Worm (Caenorhabditis elegans): ENCODE data around the gene srh-174.

Gene srh-174

ce11 chrV:17173738-17174137, 4.8 kb upstream of the srh-174 start, which contains the start of gene srbc-25:
srbc-25 (plus strand) TSS chrV:17174038.
- no peak for TF ChIP-seq hlh-6 (tag; optimal IDR thresholded peaks at IDR 0.05)
- no peak for TF ChIP-seq C38D4.7 (GFP tag; optimal IDR thresholded peaks at IDR 0.05)
- no peak for TF ChIP-seq ceh-31 (tag; optimal IDR thresholded peaks at IDR 0.05)
- no peak for TF ChIP-seq ref-2 (tag; optimal IDR thresholded peaks at IDR 0.05)
- TF ChIP-seq nhr-11 (tag; optimal IDR thresholded peaks at IDR 0.05), result no peak
- TF ChIP-seq ets-4 (tag; optimal IDR thresholded peaks at IDR 0.05), result no peak
- TF ChIP-seq ceh-2 (tag; optimal IDR thresholded peaks at IDR 0.05), result no peak
- TF ChIP-seq sox-2 (GFP tag; IDR thresholded peaks at IDR 0.05), result no peak
- no peak for TF ChIP-seq ceh-48 (tag; optimal IDR thresholded peaks at IDR 0.05)
- no peak for TF ChIP-seq gmeb-2 (tag; optimal IDR thresholded peaks at IDR 0.05)
- no peak for TF ChIP-seq K02D7.2 (tag; optimal IDR thresholded peaks at IDR 0.05)
- TF ChIP-seq pat-9 (tag; optimal IDR thresholded peaks at IDR 0.05), result no peak
- TF ChIP-seq dve-1 (tag; optimal IDR thresholded peaks at IDR 0.05), result no peak
- no peak for TF ChIP-seq sdc-2 (tag; optimal IDR thresholded peaks at IDR 0.05)

- TF ChIP-seq ceh-6 (GFP tag; optimal IDR thresholded peaks at IDR 0.05), result no peak
- TF ChIP-seq ceh-19 (GFP tag; optimal IDR thresholded peaks at IDR 0.05), result no peak
- TF ChIP-seq dve-1 (tag; optimal IDR thresholded peaks at IDR 0.05), result no peak
- TF ChIP-seq fkh-10 (GFP tag; optimal IDR thresholded peaks at IDR 0.05), result no peak
- no peak for TF ChIP-seq hlh-8 (tag; optimal IDR thresholded peaks at IDR 0.05)
- no peak for TF ChIP-seq hlh-6 (tag; optimal IDR thresholded peaks at IDR 0.05)
- TF ChIP-seq dmd-4 (tag; optimal IDR thresholded peaks at IDR 0.05; ENCODE audit: borderline replicate concordance), result no peak
These were observed 590 bp upstream of the srh-174 start, which contains the start of gene srsx-1 for ce11 chrV:17177967-17178366. srsx-1 (minus strand) TSS chrV:17178067.

- TF ChIP-seq F13H6.1 (tag; optimal IDR thresholded peaks at IDR 0.05) (no peak), nhr-232 (tag; optimal IDR thresholded peaks at IDR 0.05) (no peak), pax-1 (tag; optimal IDR thresholded peaks at IDR 0.05) (no peak), hlh-8 (tag; optimal IDR thresholded peaks at IDR 0.05) (no peak), unc-3 (GFP tag; conservative IDR thresholded peaks at IDR 0.05) (no peak), unc-3 (tag; optimal IDR thresholded peaks at IDR 0.05) (no peak), fkh-6 (tag; optimal IDR thresholded peaks at IDR 0.05) (no peak), pha-4 (tag; optimal IDR thresholded peaks at IDR 0.05) (no peak), C08G9.2 (tag; optimal IDR thresholded peaks at IDR 0.05) (no peak), nfya-1 (tag; optimal IDR thresholded peaks at IDR 0.05) (no peak), ama-1 (optimal IDR thresholded peaks at IDR 0.05) (no peak), syd-9 (tag; optimal IDR thresholded peaks at IDR 0.05) (no peak), C38D4.7 (GFP tag; optimal IDR thresholded peaks at IDR 0.05) (no peak), ceh-9 (tag; optimal IDR thresholded peaks at IDR 0.05) (no peak), lin-11 (tag; optimal IDR thresholded peaks at IDR 0.05) (no peak), ceh-34 (tag; optimal IDR thresholded peaks at IDR 0.05) (no peak), madf-2 (tag; optimal IDR thresholded peaks at IDR 0.05) (no peak), fkh-10 (GFP tag; optimal IDR thresholded peaks at IDR 0.05) (no peak), pros-1 (tag; optimal IDR thresholded peaks at IDR 0.05) (no peak), ceh-6 (GFP tag; optimal IDR thresholded peaks at IDR 0.05) (no peak), elt-2 (tag; optimal IDR thresholded peaks at IDR 0.05) (no peak)
These were observed 3.5 kb downstream of the srh-174 start, which contains the start of gene srh-159 for ce11 chrV:17182045-17182444. srh-159 (plus strand) TSS chrV:17182345.

ce11 chrV:17190399-17190798, 11.8 kb downstream of the srh-174 start, which contains the start of gene str-199:
str-199 (minus strand) TSS chrV:17190499.
- TF ChIP-seq dmd-4 (tag; optimal IDR thresholded peaks at IDR 0.05; ENCODE audit: borderline replicate concordance) (no peak), C08G9.2 (tag; optimal IDR thresholded peaks at IDR 0.05) (no peak), sdc-2 (tag; optimal IDR thresholded peaks at IDR 0.05) (no peak), npax-4 (tag; optimal IDR thresholded peaks at IDR 0.05) (no peak), ceh-45 (GFP tag; IDR thresholded peaks at IDR 0.05) (no peak)

Data from whole organism, late embryonic.